Comparison of ENCODE assay signal across 5 worm cellular contexts in the genomic region with DNA sequence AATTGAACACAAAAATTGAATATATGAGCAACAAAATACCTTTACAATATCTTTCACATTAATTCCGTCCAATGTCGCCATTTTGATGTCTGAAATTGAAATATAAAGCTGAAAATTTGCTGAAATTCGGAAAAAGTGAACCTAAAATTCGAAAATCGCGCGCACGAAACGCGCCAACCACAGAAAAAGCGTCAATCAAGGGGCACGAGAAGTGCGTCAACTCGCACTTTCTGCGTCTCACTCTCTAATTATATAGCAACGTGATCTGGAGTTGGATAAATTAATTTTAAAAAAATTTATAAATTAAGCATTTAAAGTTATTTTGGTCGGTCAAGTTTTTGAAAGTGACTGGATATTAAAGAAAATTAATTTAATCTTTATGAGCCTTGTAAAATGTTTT.
TF ChIP-seq lines count a peak whose summit lies in the region.

A gene (minus strand): TSS at position 89 of the 400 bp plus-strand sequence.

TF ChIP-seq in whole organism, L1 larva, 84 proteins besides CTCF, POLR2A, EP300 and RAD21 (continues in another document):
- TF ChIP-seq snpc-4 (tag; optimal IDR thresholded peaks at IDR 0.05; lab: Kevin White, UChicago): peak; percentile 92
- TF ChIP-seq zag-1 (tag; optimal IDR thresholded peaks at IDR 0.05; lab: Kevin White, UChicago): peak; percentile 23
- TF ChIP-seq mep-1 (tag; optimal IDR thresholded peaks at IDR 0.05; lab: Kevin White, UChicago): peak; percentile 98
- TF ChIP-seq elt-2 (tag; optimal IDR thresholded peaks at IDR 0.05; lab: Kevin White, UChicago): peak; percentile 44
- peak; percentile 91 to 95 for TF ChIP-seq lin-35 (GFP tag; optimal IDR thresholded peaks at IDR 0.05; lab: Kevin White, UChicago)
- TF ChIP-seq nhr-90 (tag; optimal IDR thresholded peaks at IDR 0.05; lab: Kevin White, UChicago; ENCODE audit: poor library complexity): peak; percentile 89
- TF ChIP-seq xbp-1 (tag; optimal IDR thresholded peaks at IDR 0.05; lab: Kevin White, UChicago): peak; percentile 89
- peak; percentile 54 for TF ChIP-seq ceh-88 (GFP tag; IDR thresholded peaks at IDR 0.05; lab: Robert Waterston, UW)
- peak; percentile 55 for TF ChIP-seq C04F5.9 (tag; optimal IDR thresholded peaks at IDR 0.05; lab: Kevin White, UChicago)
- peak; percentile 81 for TF ChIP-seq ceh-8 (GFP tag; optimal IDR thresholded peaks at IDR 0.05; lab: Kevin White, UChicago)
- peak; percentile 1 for TF ChIP-seq sup-37 (GFP tag; optimal IDR thresholded peaks at IDR 0.05; lab: Kevin White, UChicago)
- TF ChIP-seq unc-30 (tag; optimal IDR thresholded peaks at IDR 0.05; lab: Kevin White, UChicago): no peak
- TF ChIP-seq F16B12.6 (tag; optimal IDR thresholded peaks at IDR 0.05; lab: Kevin White, UChicago): peak; percentile 69
- TF ChIP-seq C16A3.4 (tag; optimal IDR thresholded peaks at IDR 0.05; lab: Kevin White, UChicago): peak; percentile 92
- TF ChIP-seq efl-1 (optimal IDR thresholded peaks at IDR 0.05; lab: Kevin White, UChicago): peak; percentile 88 to 91
- peak; percentile 92 to 99 for TF ChIP-seq efl-1 (GFP tag; optimal IDR thresholded peaks at IDR 0.05 in 1 of 2; lab: Kevin White, UChicago)
- TF ChIP-seq tlp-1 (tag; optimal IDR thresholded peaks at IDR 0.05; lab: Kevin White, UChicago): no peak

TF ChIP-seq in whole organism, L3 larva, 47 proteins besides CTCF, POLR2A, EP300 and RAD21 (continues in another document):
- TF ChIP-seq aly-2 (tag; optimal IDR thresholded peaks at IDR 0.05; lab: Kevin White, UChicago): no peak
- peak; percentile 78 for TF ChIP-seq lsy-12 (tag; optimal IDR thresholded peaks at IDR 0.05; lab: Kevin White, UChicago)
- TF ChIP-seq nhr-23 (tag; optimal IDR thresholded peaks at IDR 0.05; lab: Kevin White, UChicago): peak; percentile 94
- TF ChIP-seq ceh-82 (tag; optimal IDR thresholded peaks at IDR 0.05; lab: Kevin White, UChicago): peak; percentile 26
- peak; percentile 70 for TF ChIP-seq fkh-10 (GFP tag; optimal IDR thresholded peaks at IDR 0.05; lab: Kevin White, UChicago)
- TF ChIP-seq lin-39 (tag; optimal IDR thresholded peaks at IDR 0.05; lab: Kevin White, UChicago): peak; percentile 60
- TF ChIP-seq mml-1 (tag; optimal IDR thresholded peaks at IDR 0.05; lab: Kevin White, UChicago): no peak
- peak; percentile 91 for TF ChIP-seq nfya-1 (tag; optimal IDR thresholded peaks at IDR 0.05; lab: Kevin White, UChicago; ENCODE audit: insufficient read depth)
- TF ChIP-seq pha-4 (tag; optimal IDR thresholded peaks at IDR 0.05; lab: Kevin White, UChicago): peak; percentile 93
- peak; percentile 32 for TF ChIP-seq ama-1 (optimal IDR thresholded peaks at IDR 0.05; lab: Kevin White, UChicago)
- peak; percentile 21 for TF ChIP-seq pqm-1 (tag; optimal IDR thresholded peaks at IDR 0.05; lab: Kevin White, UChicago)
- TF ChIP-seq unc-62 (GFP tag; optimal IDR thresholded peaks at IDR 0.05; lab: Kevin White, UChicago): no peak
- peak; percentile 38 for TF ChIP-seq egl-5 (tag; optimal IDR thresholded peaks at IDR 0.05; lab: Kevin White, UChicago)
- TF ChIP-seq R02D3.7 (tag; optimal IDR thresholded peaks at IDR 0.05; lab: Kevin White, UChicago): peak; percentile 76
- peak; percentile 95 for TF ChIP-seq lin-15B (tag; optimal IDR thresholded peaks at IDR 0.05; lab: Kevin White, UChicago)
- peak; percentile 52 for TF ChIP-seq mdl-1 (tag; optimal IDR thresholded peaks at IDR 0.05; lab: Kevin White, UChicago)
- peak; percentile 62 for TF ChIP-seq elt-2 (tag; optimal IDR thresholded peaks at IDR 0.05; lab: Kevin White, UChicago)
- peak; percentile 73 for TF ChIP-seq hmg-11 (tag; optimal IDR thresholded peaks at IDR 0.05; lab: Kevin White, UChicago)

TF ChIP-seq in whole organism, early embryonic, 17 proteins besides CTCF, POLR2A, EP300 and RAD21:
- TF ChIP-seq F13C5.2 (tag; optimal IDR thresholded peaks at IDR 0.05; lab: Kevin White, UChicago): peak; percentile 38
- TF ChIP-seq flt-1 (GFP tag; IDR thresholded peaks at IDR 0.05; lab: Robert Waterston, UW): no peak
- TF ChIP-seq tbx-11 (GFP tag; IDR thresholded peaks at IDR 0.05; lab: Robert Waterston, UW): no peak

TF ChIP-seq in whole organism, midembryonic, 9 proteins besides CTCF, POLR2A, EP300 and RAD21:
- TF ChIP-seq T22C8.4 (GFP tag; IDR thresholded peaks at IDR 0.05; lab: Robert Waterston, UW) (no peak), ztf-23 (GFP tag; IDR thresholded peaks at IDR 0.05; lab: Robert Waterston, UW) (0 out of 2 replicates have a peak, but pooled peaks have one; percentile 18), med-1 (GFP tag; optimal IDR thresholded peaks at IDR 0.05; lab: Kevin White, UChicago; ENCODE audit: insufficient read depth) (no peak), ztf-29 (GFP tag; IDR thresholded peaks at IDR 0.05; lab: Robert Waterston, UW) (no peak), cog-1 (tag; optimal IDR thresholded peaks at IDR 0.05; lab: Kevin White, UChicago) (peak; percentile 17), ref-1 (GFP tag; conservative IDR thresholded peaks at IDR 0.05; lab: Robert Waterston, UW) (no peak)

TF ChIP-seq in whole organism, young adult, 124 proteins besides CTCF, POLR2A, EP300 and RAD21 (continues in another document):
- TF ChIP-seq ztf-28 (GFP tag; IDR thresholded peaks at IDR 0.05; lab: Robert Waterston, UW): no peak
- peak; percentile 72 for TF ChIP-seq rcor-1 (GFP tag; IDR thresholded peaks at IDR 0.05; lab: Robert Waterston, UW)
- peak; percentile 58 for TF ChIP-seq efl-1 (GFP tag; optimal IDR thresholded peaks at IDR 0.05; lab: Kevin White, UChicago)
- peak; percentile 91 for TF ChIP-seq lin-54 (GFP tag; optimal IDR thresholded peaks at IDR 0.05; lab: Kevin White, UChicago)
- peak; percentile 65 for TF ChIP-seq somi-1 (GFP tag; optimal IDR thresholded peaks at IDR 0.05; lab: Kevin White, UChicago)
- TF ChIP-seq snpc-4 (GFP tag; optimal IDR thresholded peaks at IDR 0.05; lab: Kevin White, UChicago): peak; percentile 74
- peak; percentile 79 to 91 (median 86) for TF ChIP-seq snpc-4 (tag; optimal IDR thresholded peaks at IDR 0.05; lab: Kevin White, UChicago)
- TF ChIP-seq D2030.7 (GFP tag; IDR thresholded peaks at IDR 0.05; lab: Robert Waterston, UW): peak; percentile 51; the same call in 1 of the 2 replicates
- TF ChIP-seq lir-1 (GFP tag; conservative IDR thresholded peaks at IDR 0.05; lab: Robert Waterston, UW): 0 out of 2 replicates have a peak, but pooled peaks have one; percentile 31
- peak; percentile 22 for TF ChIP-seq K12H6.12 (tag; optimal IDR thresholded peaks at IDR 0.05; lab: Kevin White, UChicago)
- TF ChIP-seq F39B2.1 (GFP tag; IDR thresholded peaks at IDR 0.05; lab: Robert Waterston, UW): no peak
- TF ChIP-seq K11D2.4 (GFP tag; IDR thresholded peaks at IDR 0.05; lab: Robert Waterston, UW): no peak
- TF ChIP-seq him-1 (tag; optimal IDR thresholded peaks at IDR 0.05; lab: Kevin White, UChicago): peak; percentile 66
- TF ChIP-seq mxl-1 (tag; optimal IDR thresholded peaks at IDR 0.05; lab: Kevin White, UChicago): no peak
- TF ChIP-seq Y95B8A.8 (GFP tag; IDR thresholded peaks at IDR 0.05; lab: Robert Waterston, UW): 0 out of 2 replicates have a peak, but pooled peaks have one; percentile 35
- TF ChIP-seq snpc-3.4 (tag; optimal IDR thresholded peaks at IDR 0.05; lab: Kevin White, UChicago): peak; percentile 63
- no peak for TF ChIP-seq F57C9.4 (tag; optimal IDR thresholded peaks at IDR 0.05; lab: Kevin White, UChicago)
- TF ChIP-seq F57A8.1 (GFP tag; optimal IDR thresholded peaks at IDR 0.05; lab: Kevin White, UChicago): no peak
- peak; percentile 70 for TF ChIP-seq tbp1 (GFP tag; optimal IDR thresholded peaks at IDR 0.05; lab: Kevin White, UChicago)
- TF ChIP-seq pbrm-1 (GFP tag; IDR thresholded peaks at IDR 0.05; lab: Robert Waterston, UW): peak; percentile 70; the same call in 1 of the 2 replicates
- peak; percentile 65; the same call in 1 of the 2 replicates for TF ChIP-seq attf-3 (GFP tag; conservative IDR thresholded peaks at IDR 0.05; lab: Robert Waterston, UW)
- peak; percentile 53 for TF ChIP-seq tlf-1 (GFP tag; optimal IDR thresholded peaks at IDR 0.05; lab: Kevin White, UChicago)
- no peak for TF ChIP-seq mel-28 (tag; optimal IDR thresholded peaks at IDR 0.05; lab: Kevin White, UChicago; ENCODE audit: borderline replicate concordance)
- peak in 1 of 3 experiments; percentile 81 for TF ChIP-seq lin-35 (GFP tag; optimal IDR thresholded peaks at IDR 0.05; lab: Kevin White, UChicago)
- TF ChIP-seq ZK185.1 (tag; optimal IDR thresholded peaks at IDR 0.05; lab: Kevin White, UChicago; ENCODE audit: poor library complexity, severe bottlenecking): peak; percentile 52
- TF ChIP-seq ceh-91 (GFP tag; IDR thresholded peaks at IDR 0.05; lab: Robert Waterston, UW): peak; percentile 36
- peak; percentile 26; the same call in 1 of the 2 replicates for TF ChIP-seq ceh-100 (GFP tag; IDR thresholded peaks at IDR 0.05; lab: Robert Waterston, UW)
- no peak for TF ChIP-seq F22D6.2 (tag; optimal IDR thresholded peaks at IDR 0.05; lab: Kevin White, UChicago)
- no peak for TF ChIP-seq atf-7 (tag; optimal IDR thresholded peaks at IDR 0.05; lab: Kevin White, UChicago)
- TF ChIP-seq F49E8.2 (tag; optimal IDR thresholded peaks at IDR 0.05; lab: Kevin White, UChicago; ENCODE audit: insufficient read depth): no peak
- peak; percentile 71 for TF ChIP-seq F23B12.7 (tag; optimal IDR thresholded peaks at IDR 0.05; lab: Kevin White, UChicago; ENCODE audit: insufficient read depth)
- TF ChIP-seq attf-5 (GFP tag; optimal IDR thresholded peaks at IDR 0.05; lab: Kevin White, UChicago): peak; percentile 97
- TF ChIP-seq Y53G8AR.9 (GFP tag; conservative IDR thresholded peaks at IDR 0.05; lab: Robert Waterston, UW): peak; percentile 62
- peak; percentile 69 for TF ChIP-seq dpl-1 (GFP tag; optimal IDR thresholded peaks at IDR 0.05; lab: Kevin White, UChicago)
- peak; percentile 97 for TF ChIP-seq ztf-18 (tag; optimal IDR thresholded peaks at IDR 0.05; lab: Kevin White, UChicago)
- no peak for TF ChIP-seq T07F8.4 (tag; optimal IDR thresholded peaks at IDR 0.05; lab: Kevin White, UChicago)
- no peak for TF ChIP-seq unc-62 (GFP tag; optimal IDR thresholded peaks at IDR 0.05; lab: Kevin White, UChicago)
- peak; percentile 54; the same call in 1 of the 2 replicates for TF ChIP-seq ekl-4 (GFP tag; IDR thresholded peaks at IDR 0.05; lab: Robert Waterston, UW)
- peak; percentile 17 for TF ChIP-seq ztf-26 (tag; optimal IDR thresholded peaks at IDR 0.05; lab: Kevin White, UChicago)
- peak; percentile 31 for TF ChIP-seq snpc-1.1 (tag; optimal IDR thresholded peaks at IDR 0.05; lab: Kevin White, UChicago; ENCODE audit: insufficient read depth)
- TF ChIP-seq let-607 (tag; optimal IDR thresholded peaks at IDR 0.05; lab: Kevin White, UChicago): peak in 1 of 2 experiments; percentile 26
- no peak for TF ChIP-seq hmg-20 (GFP tag; IDR thresholded peaks at IDR 0.05; lab: Robert Waterston, UW)
- TF ChIP-seq lsl-1 (GFP tag; optimal IDR thresholded peaks at IDR 0.05; lab: Kevin White, UChicago): peak; percentile 65
- peak; percentile 83 for TF ChIP-seq mcd-1 (GFP tag; IDR thresholded peaks at IDR 0.05; lab: Robert Waterston, UW)
